Fruit fly (Drosophila melanogaster) whole organism, embryonic: ENCODE measurements around the gene CG43439.

Experiments used
- Adf1 ChIP-seq: fragments of 200-800 bp; sonication (Bioruptor generic); IDR thresholded peaks from 2 replicates; pipeline ENCODE4 v1.3.6; 2022; ENCODE audit warnings: missing biosample characterization, missing genetic modification characterization
- BtbVII ChIP-seq: fragments of 200-800 bp; sonication (Bioruptor generic); optimal IDR thresholded peaks from 3 replicates; lab custom pipeline; 2017; ENCODE audit warnings: missing biosample characterization, mild to moderate bottlenecking, missing genetic modification characterization
- CG1233 ChIP-seq: fragments of 200-800 bp; sonication (Bioruptor generic); optimal IDR thresholded peaks from 4 replicates; lab custom pipeline; 2018; ENCODE audit warnings: missing biosample characterization, mild to moderate bottlenecking, missing genetic modification characterization
- CG13424 ChIP-seq: fragments of 200-800 bp; sonication (Bioruptor generic); optimal IDR thresholded peaks from 2 replicates; lab custom pipeline; 2019; ENCODE audit warnings: missing biosample characterization, mild to moderate bottlenecking, missing genetic modification characterization, moderate library complexity
- CG14710 ChIP-seq: fragments of 200-800 bp; sonication (Bioruptor generic); optimal IDR thresholded peaks from 3 replicates; lab custom pipeline; 2019; ENCODE audit warnings: missing biosample characterization, mild to moderate bottlenecking, missing genetic modification characterization, moderate library complexity
- CG14860 ChIP-seq: fragments of 200-800 bp; sonication (Bioruptor generic); IDR thresholded peaks from 3 replicates; pipeline ENCODE4 v1.3.6; 2022; ENCODE audit warnings: missing biosample characterization, missing genetic modification characterization; ENCODE audit not compliant: partially characterized antibody
- CG1602 ChIP-seq: fragments of 200-800 bp; sonication (Bioruptor generic); optimal IDR thresholded peaks from 3 replicates; lab custom pipeline; 2016; ENCODE audit warnings: missing biosample characterization, missing genetic modification characterization
- CG16815 ChIP-seq: fragments of 200-800 bp; sonication (Bioruptor generic); optimal IDR thresholded peaks from 3 replicates; lab custom pipeline; 2017; ENCODE audit warnings: missing biosample characterization, mild to moderate bottlenecking, missing genetic modification characterization
- CG17568 ChIP-seq: fragments of 200-800 bp; sonication (Bioruptor generic); optimal IDR thresholded peaks from 2 replicates; lab custom pipeline; 2018; ENCODE audit warnings: missing biosample characterization, mild to moderate bottlenecking, missing genetic modification characterization, moderate library complexity
- CG18764 ChIP-seq: fragments of 200-800 bp; sonication (Bioruptor generic); optimal IDR thresholded peaks from 3 replicates; lab custom pipeline; 2016; ENCODE audit warnings: missing biosample characterization, missing genetic modification characterization
- CG2116 ChIP-seq: fragments of 200-800 bp; sonication (Bioruptor generic); optimal IDR thresholded peaks from 3 replicates; lab custom pipeline; 2018; ENCODE audit warnings: missing biosample characterization, mild to moderate bottlenecking, missing genetic modification characterization
- CG2120 ChIP-seq: fragments of 200-800 bp; sonication (Bioruptor generic); optimal IDR thresholded peaks from 3 replicates; lab custom pipeline; 2016; ENCODE audit warnings: missing biosample characterization, missing genetic modification characterization
- CG31365 ChIP-seq: fragments of 200-800 bp; sonication (Bioruptor generic); optimal IDR thresholded peaks from 2 replicates; lab custom pipeline; 2018; ENCODE audit warnings: missing biosample characterization, mild to moderate bottlenecking, missing genetic modification characterization
- CG3838 ChIP-seq: fragments of 200-800 bp; sonication (Bioruptor generic); optimal IDR thresholded peaks from 3 replicates; lab custom pipeline; 2016; ENCODE audit warnings: missing biosample characterization, missing genetic modification characterization
- CG3995 ChIP-seq: fragments of 200-800 bp; sonication (Bioruptor generic); optimal IDR thresholded peaks from 3 replicates; lab custom pipeline; 2016; ENCODE audit warnings: missing biosample characterization, missing genetic modification characterization
- CG5180 ChIP-seq: fragments of 200-800 bp; sonication (Bioruptor generic); optimal IDR thresholded peaks from 3 replicates; lab custom pipeline; 2017; ENCODE audit warnings: missing biosample characterization, missing genetic modification characterization, mild to moderate bottlenecking, moderate library complexity, missing genetic modification reagents
- CG7786 ChIP-seq: fragments of 200-800 bp; sonication (Bioruptor generic); optimal IDR thresholded peaks from 2 replicates; lab custom pipeline; 2016; ENCODE audit warnings: missing biosample characterization, missing genetic modification characterization
- CG9876 ChIP-seq: fragments of 200-800 bp; sonication (Bioruptor generic); optimal IDR thresholded peaks from 2 replicates; lab custom pipeline; 2016; ENCODE audit warnings: missing biosample characterization, missing genetic modification characterization
- Camta ChIP-seq: fragments of 200-800 bp; sonication (Bioruptor generic); optimal IDR thresholded peaks from 2 replicates; lab custom pipeline; 2016; ENCODE audit warnings: missing biosample characterization, missing genetic modification characterization
- D19A ChIP-seq: fragments of 200-800 bp; optimal IDR thresholded peaks from 3 replicates; lab custom pipeline; 2019; ENCODE audit warnings: missing biosample characterization, mild to moderate bottlenecking, missing genetic modification characterization, moderate library complexity
- Doc2 ChIP-seq: fragments of 200-800 bp; sonication (Bioruptor generic); IDR thresholded peaks from 2 replicates; pipeline ENCODE4 v1.3.6; 2022; ENCODE audit warnings: missing biosample characterization, missing genetic modification characterization
- Dp ChIP-seq: fragments of 200-800 bp; sonication (Bioruptor generic); optimal IDR thresholded peaks from 2 replicates; lab custom pipeline; 2018; ENCODE audit warnings: missing biosample characterization, mild to moderate bottlenecking, missing genetic modification characterization, moderate library complexity
- NC2β ChIP-seq: fragments of 200-800 bp; sonication (Bioruptor generic); optimal IDR thresholded peaks from 2 replicates; lab custom pipeline; 2016; ENCODE audit warnings: missing biosample characterization, missing genetic modification characterization
- NK7.1 ChIP-seq: fragments of 200-800 bp; sonication (Bioruptor generic); optimal IDR thresholded peaks from 3 replicates; lab custom pipeline; 2016; ENCODE audit warnings: missing biosample characterization, missing genetic modification characterization
- Oli ChIP-seq: fragments of 200-800 bp; sonication (Bioruptor generic); optimal IDR thresholded peaks from 2 replicates; lab custom pipeline; 2018; ENCODE audit warnings: missing biosample characterization, mild to moderate bottlenecking, missing genetic modification characterization, moderate library complexity
- Sry-δ ChIP-seq: fragments of 200-800 bp; sonication (Bioruptor generic); optimal IDR thresholded peaks from 2 replicates; lab custom pipeline; 2016; ENCODE audit warnings: missing biosample characterization, missing genetic modification characterization
- Stat92E ChIP-seq, 3 experiments: fragments of >200 bp in 2 of 3; fragments of 200-800 bp in 1 of 3; sonication (Bioruptor generic) in 1 of 3; optimal IDR thresholded peaks; 2 replicates each; lab custom pipeline; 2017 to 2019; ENCODE audit warnings: missing biosample characterization in 3 of 3, missing genetic modification characterization in 3 of 3, mild to moderate bottlenecking in 1 of 3, moderate library complexity in 1 of 3
- Trl ChIP-seq, 3 experiments: fragments of >200 bp in 2 of 3; fragments of 200-800 bp in 1 of 3; sonication (Bioruptor generic) in 1 of 3; optimal IDR thresholded peaks; 2 replicates in 1 of 3; 3 replicates in 2 of 3; lab custom pipeline; 2016 to 2017; ENCODE audit warnings: missing biosample characterization in 1 of 3, missing genetic modification characterization in 1 of 3
- ash1 ChIP-seq: fragments of 200-800 bp; sonication (Bioruptor generic); optimal IDR thresholded peaks from 2 replicates; lab custom pipeline; 2018; ENCODE audit warnings: missing biosample characterization, mild to moderate bottlenecking, missing genetic modification characterization
- chn ChIP-seq: fragments of 200-800 bp; sonication (Bioruptor generic); optimal IDR thresholded peaks from 2 replicates; lab custom pipeline; 2016; ENCODE audit warnings: missing biosample characterization, missing genetic modification characterization
- corto ChIP-seq: fragments of 200-800 bp; sonication (Bioruptor generic); optimal IDR thresholded peaks from 2 replicates; lab custom pipeline; 2016; ENCODE audit warnings: missing biosample characterization, mild to moderate bottlenecking, missing genetic modification characterization, moderate library complexity
- dan ChIP-seq: fragments of 200-800 bp; sonication (Bioruptor generic); IDR thresholded peaks from 2 replicates; pipeline ENCODE4 v1.3.6; 2022; ENCODE audit warnings: missing biosample characterization, missing genetic modification characterization
- eve ChIP-seq, 2 experiments: fragments of >200 bp; optimal IDR thresholded peaks; 2 replicates each; lab custom pipeline; 2017; ENCODE audit warnings: missing biosample characterization in 2 of 2, missing genetic modification characterization in 2 of 2
- ewg ChIP-seq: fragments of 200-800 bp; sonication (Bioruptor generic); optimal IDR thresholded peaks from 3 replicates; lab custom pipeline; 2017; ENCODE audit warnings: mild to moderate bottlenecking, missing biosample characterization, missing genetic modification reagents, missing genetic modification characterization
- gce ChIP-seq: fragments of 200-800 bp; sonication (Bioruptor generic); IDR thresholded peaks from 3 replicates; pipeline ENCODE4 v1.3.6; 2022; ENCODE audit warnings: missing biosample characterization, missing genetic modification characterization
- gcm ChIP-seq: fragments of 200-800 bp; sonication (Bioruptor generic); optimal IDR thresholded peaks from 2 replicates; lab custom pipeline; 2019; ENCODE audit warnings: missing biosample characterization, mild to moderate bottlenecking, missing genetic modification characterization, moderate library complexity
- gsb ChIP-seq: fragments of 200-800 bp; sonication (Bioruptor generic); IDR thresholded peaks from 2 replicates; pipeline ENCODE4 v1.3.6; 2022; ENCODE audit warnings: missing biosample characterization, missing genetic modification characterization
- inv ChIP-seq: fragments of 200-800 bp; sonication (Bioruptor generic); IDR thresholded peaks from 2 replicates; pipeline ENCODE4 v1.3.6; 2022; ENCODE audit warnings: missing biosample characterization, missing genetic modification characterization; ENCODE audit not compliant: partially characterized antibody
- jing ChIP-seq: fragments of 200-800 bp; sonication (Bioruptor generic); optimal IDR thresholded peaks from 2 replicates; lab custom pipeline; 2018; ENCODE audit warnings: missing biosample characterization, mild to moderate bottlenecking, missing genetic modification characterization
- kah ChIP-seq: fragments of 200-800 bp; sonication (Bioruptor generic); optimal IDR thresholded peaks from 2 replicates; lab custom pipeline; 2018; ENCODE audit warnings: missing biosample characterization, mild to moderate bottlenecking, missing genetic modification characterization
- lov ChIP-seq, 2 experiments: fragments of 200-800 bp in 1 of 2; fragments of >200 bp in 1 of 2; sonication (Bioruptor generic) in 1 of 2; IDR thresholded peaks in 1 of 2; optimal IDR thresholded peaks in 1 of 2; 2 replicates in 1 of 2; 3 replicates in 1 of 2; pipeline versions ENCODE4 v1.3.6 to Lab custom; 2017 to 2022; ENCODE audit warnings: missing biosample characterization in 1 of 2, missing genetic modification characterization in 1 of 2
- org-1 ChIP-seq: fragments of 200-800 bp; sonication (Bioruptor generic); optimal IDR thresholded peaks from 2 replicates; lab custom pipeline; 2017; ENCODE audit warnings: missing biosample characterization, missing genetic modification characterization
- psq ChIP-seq: fragments of 200-800 bp; sonication (Bioruptor generic); optimal IDR thresholded peaks from 2 replicates; lab custom pipeline; 2017; ENCODE audit warnings: missing biosample characterization, missing genetic modification characterization
- ro ChIP-seq: fragments of 200-800 bp; sonication (Bioruptor generic); IDR thresholded peaks from 2 replicates; pipeline ENCODE4 v1.3.6; 2022; ENCODE audit warnings: missing biosample characterization, missing genetic modification characterization
- seq ChIP-seq: fragments of 200-800 bp; sonication (Bioruptor generic); IDR thresholded peaks from 2 replicates; pipeline ENCODE4 v1.3.6; 2022; ENCODE audit warnings: missing biosample characterization, missing genetic modification characterization
- sr ChIP-seq: fragments of 200-800 bp; sonication (Bioruptor generic); IDR thresholded peaks from 3 replicates; pipeline ENCODE4 v1.3.6; 2022; ENCODE audit warnings: missing biosample characterization, missing genetic modification characterization
- tna ChIP-seq: fragments of 200-800 bp; sonication (Bioruptor generic); IDR thresholded peaks from 2 replicates; pipeline ENCODE4 v1.3.6; 2022; ENCODE audit warnings: missing biosample characterization, missing genetic modification characterization; ENCODE audit not compliant: partially characterized antibody
- vnd ChIP-seq: fragments of 200-800 bp; sonication (Bioruptor generic); IDR thresholded peaks from 3 replicates; pipeline ENCODE4 v1.3.6; 2022; ENCODE audit warnings: missing biosample characterization, missing genetic modification characterization; ENCODE audit not compliant: partially characterized antibody

Gene CG43439

DNA sequence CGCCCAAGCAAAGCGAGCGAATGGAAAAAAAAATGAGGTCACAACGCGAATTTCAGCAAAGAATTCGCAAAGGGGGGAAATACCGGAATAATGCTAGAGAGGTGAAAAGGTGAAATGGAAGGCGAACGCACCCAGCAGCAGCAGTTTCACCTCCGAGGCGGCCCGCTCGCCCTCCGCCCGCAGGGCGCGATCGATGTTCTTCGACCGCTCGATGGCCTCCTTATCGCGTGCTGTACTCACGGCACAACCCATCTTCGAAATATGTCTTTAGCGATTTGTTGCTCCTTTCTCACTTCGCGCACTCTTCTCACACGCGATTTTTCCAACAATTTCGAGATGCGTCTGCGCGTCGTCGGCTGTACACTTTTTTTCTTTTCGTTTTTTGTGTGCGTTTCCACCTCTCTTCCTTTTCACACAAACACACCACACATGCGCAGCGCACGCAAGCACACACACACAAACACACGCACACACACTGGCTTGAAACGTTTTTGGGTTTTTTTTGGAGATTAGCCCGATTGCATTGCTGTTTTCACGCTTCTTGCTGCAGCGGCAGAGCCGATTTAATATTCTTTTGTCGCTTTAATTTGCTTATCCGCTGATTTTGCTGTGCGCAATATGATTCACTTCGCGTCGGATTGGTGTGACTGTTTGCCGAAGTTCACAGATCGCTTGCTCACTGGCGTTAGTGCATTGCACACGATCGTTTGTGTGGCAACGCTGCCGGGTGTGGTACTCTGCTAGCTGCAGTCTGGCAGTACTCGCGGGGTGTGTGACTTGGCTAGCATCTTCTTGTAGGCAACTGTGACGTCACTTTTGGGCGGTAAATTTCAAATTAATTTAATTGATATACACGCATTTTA, 4.8 kb downstream of the CG43439 start, which contains the start of gene Galphai (continued):
- peak; percentile 77 for TF ChIP-seq ewg (GFP tag; lab: Kevin White, UChicago)
- no peak for TF ChIP-seq CG3995 (GFP tag; lab: Kevin White, UChicago)
- TF ChIP-seq chn (GFP tag; lab: Kevin White, UChicago), result no peak
- peak; percentile 6 for TF ChIP-seq CG1602
- no peak for TF ChIP-seq CG3838 (GFP tag; lab: Kevin White, UChicago)
- no peak for TF ChIP-seq ro (GFP tag; lab: Robert Waterston, UW)
- TF ChIP-seq dan, result no peak
- no peak; the same call in 1 of the 2 replicates for TF ChIP-seq inv
- no peak for TF ChIP-seq CG14860 (GFP tag; lab: Robert Waterston, UW)
- TF ChIP-seq CG16815 (GFP tag; lab: Kevin White, UChicago), result no peak
- TF ChIP-seq CG17568 (GFP tag; lab: Kevin White, UChicago), result no peak
- TF ChIP-seq CG9876 (GFP tag; lab: Kevin White, UChicago), result peak; percentile 70
- no peak for TF ChIP-seq seq (GFP tag; lab: Robert Waterston, UW)
- TF ChIP-seq jing, result no peak
- TF ChIP-seq vnd (GFP tag; lab: Robert Waterston, UW), result no peak
- peak; percentile 46 for TF ChIP-seq CG2120 (GFP tag; lab: Kevin White, UChicago)
- TF ChIP-seq CG5180 (GFP tag; lab: Kevin White, UChicago), result peak; percentile 61
- TF ChIP-seq Oli (tag; lab: Kevin White, UChicago), result no peak
- no peak for TF ChIP-seq kah (GFP tag; lab: Kevin White, UChicago)
- TF ChIP-seq org-1, result no peak
- no peak for TF ChIP-seq psq (GFP tag; lab: Kevin White, UChicago)
- TF ChIP-seq tna (GFP tag; lab: Robert Waterston, UW), result no peak
- no peak for TF ChIP-seq BtbVII
- no peak for TF ChIP-seq CG1233
- TF ChIP-seq Dp (GFP tag; lab: Kevin White, UChicago), result peak; percentile 99
- TF ChIP-seq Stat92E (GFP tag; optimal IDR thresholded peaks at IDR 0.05; lab: Kevin White, UChicago), result peak in 1 of 3 experiments; percentile 81
- TF ChIP-seq sr (GFP tag; lab: Robert Waterston, UW), result no peak
- peak; percentile 18 for TF ChIP-seq CG13424 (tag; lab: Kevin White, UChicago)
- no peak for TF ChIP-seq corto (GFP tag; lab: Kevin White, UChicago)
- peak; percentile 24 for TF ChIP-seq ash1 (GFP tag; lab: Kevin White, UChicago)
- TF ChIP-seq D19A, result no peak
- TF ChIP-seq Doc2 (GFP tag; lab: Robert Waterston, UW), result no peak
- TF ChIP-seq CG14710 (tag; lab: Kevin White, UChicago), result peak; percentile 87
- no peak for TF ChIP-seq lov (optimal IDR thresholded peaks at IDR 0.05; lab: Kevin White, UChicago)
- TF ChIP-seq lov (GFP tag; IDR thresholded peaks at IDR 0.05; lab: Robert Waterston, UW), result no peak
- no peak for TF ChIP-seq Camta (GFP tag; lab: Kevin White, UChicago)
- no peak for TF ChIP-seq gsb
- peak; percentile 14 for TF ChIP-seq NK7.1
- TF ChIP-seq gcm (GFP tag; lab: Kevin White, UChicago), result peak; percentile 12
- TF ChIP-seq Sry-δ (GFP tag; lab: Kevin White, UChicago), result peak; percentile 78
- peak; percentile 43 for TF ChIP-seq CG7786 (GFP tag; lab: Kevin White, UChicago)
- peak; percentile 58 for TF ChIP-seq CG31365 (tag; lab: Kevin White, UChicago)
- TF ChIP-seq Adf1 (GFP tag; lab: Robert Waterston, UW), result peak; percentile 49; the same call in 1 of the 2 replicates
- no peak for TF ChIP-seq gce (GFP tag; lab: Robert Waterston, UW)
- no peak for TF ChIP-seq Trl (optimal IDR thresholded peaks at IDR 0.05; lab: Kevin White, UChicago)
- TF ChIP-seq Trl (GFP tag; optimal IDR thresholded peaks at IDR 0.05; lab: Kevin White, UChicago), result no peak
- TF ChIP-seq NC2β, result peak; percentile 16
- TF ChIP-seq CG2116 (GFP tag; lab: Kevin White, UChicago), result peak; percentile 72
- no peak for TF ChIP-seq CG18764
- TF ChIP-seq eve (GFP tag; optimal IDR thresholded peaks at IDR 0.05; lab: Kevin White, UChicago), result no peak
